Fruit fly (Drosophila melanogaster) whole organism, embryonic: Measurements from ENCODE around the gene rdhB.
A peak's percentile ranks its signal among the peaks of the same experiment; 100 is the strongest.

ENCODE experiments used
- Ada2b ChIP-seq: fragments of 200-800 bp; sonication (Bioruptor generic); IDR thresholded peaks from 2 replicates; pipeline ENCODE4 v1.3.6; 2022; ENCODE audit warnings: missing biosample characterization, missing genetic modification characterization
- Asciz ChIP-seq: fragments of 200-800 bp; sonication (Bioruptor generic); optimal IDR thresholded peaks from 2 replicates; lab custom pipeline; 2017; ENCODE audit warnings: missing biosample characterization, mild to moderate bottlenecking, missing genetic modification characterization, missing genetic modification reagents
- BEAF-32 ChIP-seq: fragments of 200-800 bp; sonication (Bioruptor generic); optimal IDR thresholded peaks from 3 replicates; lab custom pipeline; 2017; ENCODE audit warnings: missing biosample characterization, missing genetic modification characterization, mild to moderate bottlenecking, moderate library complexity, missing genetic modification reagents
- CG1024 ChIP-seq: fragments of 200-800 bp; sonication (Bioruptor generic); IDR thresholded peaks from 2 replicates; pipeline ENCODE4 v1.3.6; 2022; ENCODE audit warnings: missing biosample characterization, missing genetic modification characterization
- CG10267 ChIP-seq: fragments of 200-800 bp; sonication (Bioruptor generic); optimal IDR thresholded peaks from 2 replicates; lab custom pipeline; 2018; ENCODE audit warnings: missing biosample characterization, mild to moderate bottlenecking, missing genetic modification characterization, moderate library complexity
- CG10321 ChIP-seq: fragments of 200-800 bp; sonication (Bioruptor generic); IDR thresholded peaks from 2 replicates; pipeline ENCODE4 v1.3.6; 2022; ENCODE audit warnings: missing biosample characterization, missing genetic modification characterization
- CG12769 ChIP-seq: fragments of 200-800 bp; sonication (Bioruptor generic); optimal IDR thresholded peaks from 2 replicates; lab custom pipeline; 2019; ENCODE audit warnings: missing biosample characterization, mild to moderate bottlenecking, missing genetic modification characterization, moderate library complexity
- CG14050 ChIP-seq: fragments of 200-800 bp; sonication (Bioruptor generic); IDR thresholded peaks from 3 replicates; pipeline ENCODE4 v1.3.6; 2022; ENCODE audit warnings: missing biosample characterization, missing genetic modification characterization
- CG14965 ChIP-seq: fragments of 200-800 bp; sonication (Bioruptor generic); optimal IDR thresholded peaks from 2 replicates; lab custom pipeline; 2016; ENCODE audit warnings: missing biosample characterization, missing genetic modification characterization, borderline replicate concordance
- CG15011 ChIP-seq: fragments of 200-800 bp; sonication (Bioruptor generic); optimal IDR thresholded peaks from 3 replicates; lab custom pipeline; 2018; ENCODE audit warnings: missing biosample characterization, mild to moderate bottlenecking, missing genetic modification characterization
- CG15269 ChIP-seq: fragments of 200-800 bp; sonication (Bioruptor generic); optimal IDR thresholded peaks from 2 replicates; lab custom pipeline; 2018; ENCODE audit warnings: missing biosample characterization, mild to moderate bottlenecking, missing genetic modification characterization, moderate library complexity
- CG17361 ChIP-seq: fragments of 200-800 bp; sonication (Bioruptor generic); IDR thresholded peaks from 3 replicates; pipeline ENCODE4 v1.3.6; 2022; ENCODE audit warnings: missing biosample characterization, missing genetic modification characterization
- CG17385 ChIP-seq: fragments of 200-800 bp; sonication (Bioruptor generic); optimal IDR thresholded peaks from 3 replicates; lab custom pipeline; 2018; ENCODE audit warnings: missing biosample characterization, mild to moderate bottlenecking, missing genetic modification characterization
- CG18262 ChIP-seq: fragments of 200-800 bp; optimal IDR thresholded peaks from 3 replicates; lab custom pipeline; 2019; ENCODE audit warnings: missing biosample characterization, mild to moderate bottlenecking, missing genetic modification characterization, moderate library complexity
- CG2875 ChIP-seq: fragments of 200-800 bp; sonication (Bioruptor generic); optimal IDR thresholded peaks from 2 replicates; lab custom pipeline; 2017; ENCODE audit warnings: missing biosample characterization, mild to moderate bottlenecking, missing genetic modification characterization, missing genetic modification reagents
- CG30431 ChIP-seq: fragments of 200-800 bp; sonication (Bioruptor generic); optimal IDR thresholded peaks from 2 replicates; lab custom pipeline; 2017; ENCODE audit warnings: missing biosample characterization, missing genetic modification characterization
- CG6272 ChIP-seq: fragments of 200-800 bp; sonication (Bioruptor generic); IDR thresholded peaks from 2 replicates; pipeline ENCODE4 v1.3.6; 2022; ENCODE audit warnings: missing biosample characterization, missing genetic modification characterization
- CG9797 ChIP-seq: fragments of 200-800 bp; sonication (Bioruptor generic); optimal IDR thresholded peaks from 3 replicates; lab custom pipeline; 2018; ENCODE audit warnings: missing biosample characterization, mild to moderate bottlenecking, missing genetic modification characterization
- CoRest ChIP-seq: fragments of 200-800 bp; sonication (Bioruptor generic); optimal IDR thresholded peaks from 3 replicates; lab custom pipeline; 2018; ENCODE audit warnings: missing biosample characterization, mild to moderate bottlenecking, missing genetic modification characterization, moderate library complexity
- Deaf1 ChIP-seq: fragments of 200-800 bp; optimal IDR thresholded peaks from 3 replicates; lab custom pipeline; 2019; ENCODE audit warnings: missing biosample characterization, mild to moderate bottlenecking, missing genetic modification characterization, moderate library complexity
- E2f1 ChIP-seq: fragments of 200-800 bp; sonication (Bioruptor generic); IDR thresholded peaks from 2 replicates; pipeline ENCODE4 v1.3.6; 2022; ENCODE audit warnings: missing biosample characterization, missing genetic modification characterization
- Elba2 ChIP-seq: fragments of 200-800 bp; sonication (Bioruptor generic); optimal IDR thresholded peaks from 3 replicates; lab custom pipeline; 2016; ENCODE audit warnings: missing biosample characterization, missing genetic modification characterization
- GATAe ChIP-seq: fragments of 200-800 bp; sonication (Bioruptor generic); conservative IDR thresholded peaks from 2 replicates; pipeline ENCODE4 v1.3.6; 2022; ENCODE audit warnings: missing biosample characterization, missing genetic modification characterization
- H2.0 ChIP-seq: fragments of 200-800 bp; sonication (Bioruptor generic); IDR thresholded peaks from 2 replicates; pipeline ENCODE4 v1.3.6; 2022; ENCODE audit warnings: missing biosample characterization, missing genetic modification characterization
- Hr51 ChIP-seq, 2 experiments: fragments of 200-800 bp; sonication (Bioruptor generic); optimal IDR thresholded peaks; 2 replicates in 1 of 2; 3 replicates in 1 of 2; lab custom pipeline; 2016 to 2018; ENCODE audit warnings: missing biosample characterization in 2 of 2, missing genetic modification characterization in 2 of 2, mild to moderate bottlenecking in 1 of 2, moderate library complexity in 1 of 2
- Nf-YB ChIP-seq: fragments of 200-800 bp; sonication (Bioruptor generic); optimal IDR thresholded peaks from 3 replicates; lab custom pipeline; 2019; ENCODE audit warnings: missing biosample characterization, mild to moderate bottlenecking, missing genetic modification characterization, moderate library complexity
- Sox100B ChIP-seq: fragments of 200-800 bp; sonication (Bioruptor generic); optimal IDR thresholded peaks from 3 replicates; lab custom pipeline; 2018; ENCODE audit warnings: missing biosample characterization, mild to moderate bottlenecking, missing genetic modification characterization
- Tbp ChIP-seq: fragments of >200 bp; optimal IDR thresholded peaks from 2 replicates; lab custom pipeline; 2018; ENCODE audit warnings: missing biosample characterization, missing genetic modification characterization
- ab ChIP-seq: fragments of 200-800 bp; sonication (Bioruptor generic); optimal IDR thresholded peaks from 2 replicates; lab custom pipeline; 2016; ENCODE audit warnings: missing biosample characterization, missing genetic modification characterization
- bcd ChIP-seq: fragments of 200-800 bp; sonication (Bioruptor generic); optimal IDR thresholded peaks from 2 replicates; lab custom pipeline; 2017; ENCODE audit warnings: missing biosample characterization, mild to moderate bottlenecking, missing genetic modification characterization
- cas ChIP-seq: fragments of 200-800 bp; sonication (Bioruptor generic); IDR thresholded peaks from 2 replicates; pipeline ENCODE4 v1.3.6; 2022; ENCODE audit warnings: missing biosample characterization, missing genetic modification characterization
- caup ChIP-seq: fragments of 200-800 bp; sonication (Bioruptor generic); optimal IDR thresholded peaks from 3 replicates; lab custom pipeline; 2017; ENCODE audit warnings: missing biosample characterization, mild to moderate bottlenecking, missing genetic modification characterization, moderate library complexity; ENCODE audit not compliant: severe bottlenecking
- ci ChIP-seq: fragments of 200-800 bp; sonication (Bioruptor generic); IDR thresholded peaks from 3 replicates; pipeline ENCODE4 v1.3.6; 2022; ENCODE audit warnings: missing biosample characterization, missing genetic modification characterization
- crol ChIP-seq: fragments of 200-800 bp; sonication (Bioruptor generic); IDR thresholded peaks from 2 replicates; pipeline ENCODE4 v1.3.6; 2022; ENCODE audit warnings: missing biosample characterization, missing genetic modification characterization
- gem ChIP-seq: fragments of 200-800 bp; sonication (Bioruptor generic); optimal IDR thresholded peaks from 2 replicates; lab custom pipeline; 2019; ENCODE audit warnings: missing biosample characterization, mild to moderate bottlenecking, missing genetic modification characterization, moderate library complexity
- gt ChIP-seq: fragments of 200-800 bp; sonication (Bioruptor generic); IDR thresholded peaks from 2 replicates; pipeline ENCODE4 v1.3.6; 2022; ENCODE audit warnings: missing biosample characterization, missing genetic modification characterization
- her ChIP-seq: fragments of 200-800 bp; sonication (Bioruptor generic); optimal IDR thresholded peaks from 2 replicates; lab custom pipeline; 2016; ENCODE audit warnings: missing biosample characterization, missing genetic modification characterization
- inv ChIP-seq: fragments of 200-800 bp; sonication (Bioruptor generic); IDR thresholded peaks from 2 replicates; pipeline ENCODE4 v1.3.6; 2022; ENCODE audit warnings: missing biosample characterization, missing genetic modification characterization; ENCODE audit not compliant: partially characterized antibody
- kay ChIP-seq: fragments of 200-800 bp; sonication (Bioruptor generic); optimal IDR thresholded peaks from 2 replicates; lab custom pipeline; 2016; ENCODE audit warnings: missing biosample characterization, missing genetic modification characterization
- mirr ChIP-seq: fragments of 200-800 bp; sonication (Bioruptor generic); optimal IDR thresholded peaks from 3 replicates; lab custom pipeline; 2018; ENCODE audit warnings: missing biosample characterization, mild to moderate bottlenecking, missing genetic modification characterization
- nerfin-1 ChIP-seq: fragments of 200-800 bp; sonication (Bioruptor generic); optimal IDR thresholded peaks from 3 replicates; lab custom pipeline; 2019; ENCODE audit warnings: missing biosample characterization, mild to moderate bottlenecking, missing genetic modification characterization, moderate library complexity
- otp ChIP-seq: fragments of 200-800 bp; sonication (Bioruptor generic); IDR thresholded peaks from 3 replicates; pipeline ENCODE4, ENCODE4 v1.3.6; 2022; ENCODE audit warnings: missing biosample characterization, missing genetic modification characterization
- pzg ChIP-seq: fragments of 200-800 bp; sonication (Bioruptor generic); optimal IDR thresholded peaks from 3 replicates; lab custom pipeline; 2018; ENCODE audit warnings: missing biosample characterization, mild to moderate bottlenecking, missing genetic modification characterization, moderate library complexity
- repo ChIP-seq: fragments of 200-800 bp; sonication (Bioruptor generic); optimal IDR thresholded peaks from 2 replicates; lab custom pipeline; 2016; ENCODE audit warnings: missing biosample characterization, missing genetic modification characterization
- sr ChIP-seq: fragments of 200-800 bp; sonication (Bioruptor generic); IDR thresholded peaks from 3 replicates; pipeline ENCODE4 v1.3.6; 2022; ENCODE audit warnings: missing biosample characterization, missing genetic modification characterization
- stc ChIP-seq: fragments of 200-800 bp; sonication (Bioruptor generic); IDR thresholded peaks from 2 replicates; pipeline ENCODE4 v1.3.6; 2022; ENCODE audit warnings: missing biosample characterization, missing genetic modification characterization
- tio ChIP-seq: fragments of 200-800 bp; sonication (Bioruptor generic); optimal IDR thresholded peaks from 2 replicates; lab custom pipeline; 2017; ENCODE audit warnings: missing biosample characterization, missing genetic modification characterization, inconsistent platforms
- trh ChIP-seq: fragments of 200-800 bp; sonication (Bioruptor generic); optimal IDR thresholded peaks from 2 replicates; lab custom pipeline; 2016; ENCODE audit warnings: missing biosample characterization, missing genetic modification characterization
- ttk ChIP-seq: fragments of 200-800 bp; sonication (Bioruptor generic); IDR thresholded peaks from 2 replicates; pipeline ENCODE4 v2.1.2; 2022; ENCODE audit warnings: missing biosample characterization, missing genetic modification characterization
- unpg ChIP-seq: fragments of 200-800 bp; sonication (Bioruptor generic); optimal IDR thresholded peaks from 3 replicates; lab custom pipeline; 2018; ENCODE audit warnings: missing biosample characterization, mild to moderate bottlenecking, missing genetic modification characterization, moderate library complexity

rdhB gene

dm6 chr3R:22328665-22329350, 22.7 kb upstream of the rdhB start, which contains the start of gene CG7080 (continued):
- TF ChIP-seq cas (GFP tag; lab: Robert Waterston, UW) (no peak), Elba2 (GFP tag; lab: Kevin White, UChicago) (no peak), CG18262 (tag; lab: Kevin White, UChicago) (peak; percentile 31), Sox100B (GFP tag; lab: Kevin White, UChicago) (peak; percentile 34), CG12769 (tag; lab: Kevin White, UChicago) (no peak), Tbp (GFP tag; lab: Kevin White, UChicago) (no peak), gem (tag; lab: Kevin White, UChicago) (peak; percentile 66), caup (GFP tag; lab: Kevin White, UChicago) (no peak), bcd (no peak), E2f1 (GFP tag; lab: Robert Waterston, UW) (no peak), CG2875 (GFP tag; lab: Kevin White, UChicago) (no peak), CG9797 (GFP tag; lab: Kevin White, UChicago) (no peak), tio (no peak), kay (no peak), CG17385 (GFP tag; lab: Kevin White, UChicago) (no peak), nerfin-1 (tag; lab: Kevin White, UChicago) (no peak), otp (no peak), Nf-YB (no peak), gt (GFP tag; lab: Robert Waterston, UW) (no peak), CG30431 (GFP tag; lab: Kevin White, UChicago) (no peak), Asciz (GFP tag; lab: Kevin White, UChicago) (peak; percentile 19), CG1024 (GFP tag; lab: Robert Waterston, UW) (no peak), H2.0 (0 out of 2 replicates have a peak, but pooled peaks have one; percentile 10), inv (GFP tag; lab: Robert Waterston, UW) (no peak), trh (no peak), CG10321 (GFP tag; lab: Robert Waterston, UW) (no peak), CG6272 (GFP tag; lab: Robert Waterston, UW) (0 out of 2 replicates have a peak, but pooled peaks have one; percentile 29), sr (no peak), ab (no peak), CG14965 (no peak), GATAe (GFP tag; lab: Robert Waterston, UW) (no peak), her (GFP tag; lab: Kevin White, UChicago) (no peak), unpg (GFP tag; lab: Kevin White, UChicago) (peak; percentile 41), Hr51 (GFP tag; optimal IDR thresholded peaks at IDR 0.05; lab: Kevin White, UChicago) (peak in 1 of 2 experiments; percentile 72), repo (no peak), CG17361 (GFP tag; lab: Robert Waterston, UW) (0 out of 3 replicates have a peak, but pooled peaks have one; percentile 32), CG15269 (tag; lab: Kevin White, UChicago) (peak; percentile 21), BEAF-32 (GFP tag; lab: Kevin White, UChicago) (no peak), CG10267 (tag; lab: Kevin White, UChicago) (no peak), Deaf1 (no peak), mirr (no peak), CG14050 (GFP tag; lab: Robert Waterston, UW) (no peak), CoRest (tag; lab: Kevin White, UChicago) (peak; percentile 22), stc (peak; percentile 62), ttk (GFP tag; lab: Robert Waterston, UW) (peak; percentile 21; the same call in 1 of the 2 replicates), CG15011 (GFP tag; lab: Kevin White, UChicago) (no peak), Ada2b (GFP tag; lab: Robert Waterston, UW) (peak; percentile 27; the same call in 1 of the 2 replicates), pzg (no peak), ci (peak; percentile 45; the same call in 1 of the 3 replicates), crol (GFP tag; lab: Robert Waterston, UW) (no peak)
